Worm (Caenorhabditis elegans): ENCODE measurements around the gene F36G9.3.

F36G9.3 gene

DNA sequence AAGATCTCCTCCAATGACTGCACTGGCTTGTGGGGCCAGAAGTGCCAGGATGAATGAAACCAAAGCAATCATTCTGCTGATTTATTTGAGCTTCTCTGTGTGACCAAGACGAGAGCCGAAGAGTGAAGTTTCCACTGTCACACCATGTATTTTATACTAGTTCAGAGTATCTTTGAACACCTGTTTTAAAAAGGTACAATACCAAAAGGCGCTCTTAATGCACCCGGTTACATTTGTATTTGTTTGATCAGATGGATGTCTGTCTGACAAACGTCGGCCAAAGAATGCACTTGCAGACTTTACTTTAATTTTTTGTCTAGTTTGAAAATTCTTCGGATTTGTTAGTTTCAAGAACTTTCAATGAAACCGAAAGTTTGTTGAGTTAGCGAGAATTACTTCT is 36.9 kb upstream of the F36G9.3 start, which contains the start of gene F35E8.10:
Gene F35E8.10 (minus strand): TSS at position 101 of the 400 bp plus-strand sequence.
- no peak for TF ChIP-seq K09A11.1 (tag; optimal IDR thresholded peaks at IDR 0.05; ENCODE audit: insufficient read depth)
- no peak for TF ChIP-seq tbx-2 (tag; optimal IDR thresholded peaks at IDR 0.05)
- TF ChIP-seq npax-4 (tag; optimal IDR thresholded peaks at IDR 0.05): no peak
- TF ChIP-seq odd-2 (tag; optimal IDR thresholded peaks at IDR 0.05): no peak
- TF ChIP-seq nhr-11 (tag; optimal IDR thresholded peaks at IDR 0.05): no peak
- no peak for TF ChIP-seq hlh-15 (tag; optimal IDR thresholded peaks at IDR 0.05)
- no peak for TF ChIP-seq ceh-2 (tag; optimal IDR thresholded peaks at IDR 0.05)
- TF ChIP-seq ceh-14 (tag; optimal IDR thresholded peaks at IDR 0.05): no peak
- no peak for TF ChIP-seq fax-1 (tag; optimal IDR thresholded peaks at IDR 0.05)
- no peak for TF ChIP-seq hlh-13 (GFP tag; optimal IDR thresholded peaks at IDR 0.05)
- TF ChIP-seq dmd-4 (tag; optimal IDR thresholded peaks at IDR 0.05; ENCODE audit: borderline replicate concordance): no peak
- TF ChIP-seq lin-11 (tag; optimal IDR thresholded peaks at IDR 0.05): no peak
- no peak for TF ChIP-seq gmeb-2 (tag; optimal IDR thresholded peaks at IDR 0.05)
- TF ChIP-seq ama-1 (optimal IDR thresholded peaks at IDR 0.05): no peak
- TF ChIP-seq sdc-2 (tag; optimal IDR thresholded peaks at IDR 0.05): no peak
- TF ChIP-seq ceh-48 (tag; optimal IDR thresholded peaks at IDR 0.05): no peak
- no peak for TF ChIP-seq unc-55 (GFP tag; optimal IDR thresholded peaks at IDR 0.05)
- no peak for TF ChIP-seq elt-4 (tag; optimal IDR thresholded peaks at IDR 0.05)
- no peak for TF ChIP-seq ztf-16 (tag; optimal IDR thresholded peaks at IDR 0.05)

DNA sequence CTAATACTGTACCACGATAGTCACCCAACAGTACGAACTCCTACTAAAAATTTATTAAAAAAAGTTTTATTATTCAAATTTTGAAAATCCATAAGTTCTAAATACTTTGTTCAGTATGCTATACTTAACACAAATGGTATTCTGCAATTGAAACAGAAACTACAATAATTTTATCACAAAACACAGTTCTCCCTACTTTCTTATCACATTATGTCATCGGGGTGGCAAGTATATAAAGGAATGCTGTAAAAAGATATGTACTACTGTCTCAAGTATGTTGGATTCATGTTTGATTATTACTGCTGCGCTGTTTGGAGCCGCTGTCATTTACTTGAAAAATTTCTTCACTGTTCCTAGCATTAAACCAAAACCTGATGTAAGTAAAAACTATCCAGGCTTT is 36.1 kb upstream of the F36G9.3 start, which contains the start of gene cdr-1:
Gene cdr-1 (plus strand): TSS at position 208 of the 400 bp plus-strand sequence.
- TF ChIP-seq gmeb-2 (tag; optimal IDR thresholded peaks at IDR 0.05): no peak
- peak; percentile 34 for TF ChIP-seq elt-2 (tag; optimal IDR thresholded peaks at IDR 0.05)
- TF ChIP-seq sox-4 (tag; optimal IDR thresholded peaks at IDR 0.05): no peak
- TF ChIP-seq ceh-34 (tag; optimal IDR thresholded peaks at IDR 0.05): no peak
- no peak for TF ChIP-seq dve-1 (tag; optimal IDR thresholded peaks at IDR 0.05)
- no peak for TF ChIP-seq C08G9.2 (tag; optimal IDR thresholded peaks at IDR 0.05)
- no peak for TF ChIP-seq pax-1 (tag; optimal IDR thresholded peaks at IDR 0.05)

DNA sequence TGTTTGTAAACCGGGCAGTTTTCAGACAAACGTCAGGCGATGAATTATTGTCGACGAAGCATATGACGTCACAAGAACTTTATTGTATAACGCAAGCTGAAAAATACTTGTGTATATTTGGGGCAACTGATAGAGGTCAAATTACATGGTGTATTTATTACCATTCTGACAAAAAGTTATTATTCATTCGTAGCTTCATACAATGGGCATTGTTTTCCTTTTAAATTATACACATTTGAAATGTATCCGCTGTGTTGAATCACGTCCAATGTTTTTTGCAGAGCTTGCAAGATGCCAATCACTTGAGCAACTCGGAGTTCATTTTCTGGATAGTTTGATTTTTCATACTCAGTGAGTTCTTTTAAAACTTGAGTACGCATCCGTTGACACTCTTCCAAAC is 34.2 kb upstream of the F36G9.3 start, which contains the start of gene F35E8.13:
Gene F35E8.13 (plus strand): TSS at position 301 of the 400 bp plus-strand sequence.
- TF ChIP-seq unc-86 (tag; optimal IDR thresholded peaks at IDR 0.05) (no peak), nhr-232 (tag; optimal IDR thresholded peaks at IDR 0.05) (no peak), tbx-2 (tag; optimal IDR thresholded peaks at IDR 0.05) (no peak), T23F11.4 (GFP tag; optimal IDR thresholded peaks at IDR 0.05) (no peak), ets-4 (tag; optimal IDR thresholded peaks at IDR 0.05) (no peak), ceh-9 (tag; optimal IDR thresholded peaks at IDR 0.05) (no peak)

DNA sequence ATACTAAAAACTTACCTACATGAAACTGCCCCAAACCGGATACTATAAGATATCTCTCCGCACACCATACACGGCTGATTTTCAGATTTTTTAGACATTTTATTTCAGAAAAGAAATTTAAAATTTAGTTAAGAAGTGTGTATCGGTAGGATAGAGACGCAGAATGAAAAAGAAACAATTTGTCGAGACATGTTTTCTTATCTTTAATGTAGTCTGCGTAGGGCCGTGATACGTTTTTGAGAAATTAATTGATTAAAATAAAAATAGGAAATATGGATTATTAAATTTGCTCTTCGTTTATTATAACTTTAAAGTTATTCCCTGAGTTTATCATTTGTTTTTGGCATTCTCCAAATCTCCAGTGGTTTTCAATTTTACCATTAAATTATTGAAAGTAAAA is 32.9 kb upstream of the F36G9.3 start, which contains the start of gene nhr-108:
Gene nhr-108 (minus strand): TSS at position 166 of the 400 bp plus-strand sequence.
- TF ChIP-seq unc-55 (GFP tag; optimal IDR thresholded peaks at IDR 0.05) (no peak), ets-4 (tag; optimal IDR thresholded peaks at IDR 0.05) (no peak), pha-4 (tag; optimal IDR thresholded peaks at IDR 0.05) (no peak), F13H6.1 (tag; optimal IDR thresholded peaks at IDR 0.05) (no peak), ama-1 (optimal IDR thresholded peaks at IDR 0.05) (no peak), ceh-48 (tag; optimal IDR thresholded peaks at IDR 0.05) (no peak), npax-4 (tag; optimal IDR thresholded peaks at IDR 0.05) (no peak), eyg-1 (tag; optimal IDR thresholded peaks at IDR 0.05) (no peak), pag-3 (tag; optimal IDR thresholded peaks at IDR 0.05; ENCODE audit: borderline replicate concordance) (no peak), ref-2 (tag; optimal IDR thresholded peaks at IDR 0.05) (no peak), hlh-30 (tag; optimal IDR thresholded peaks at IDR 0.05; ENCODE audit: insufficient read depth) (no peak)

- TF ChIP-seq hlh-8 (tag; optimal IDR thresholded peaks at IDR 0.05) (no peak), pqm-1 (tag; optimal IDR thresholded peaks at IDR 0.05) (no peak), Y22D7AL.16 (tag; optimal IDR thresholded peaks at IDR 0.05) (no peak), ahr-1 (tag; optimal IDR thresholded peaks at IDR 0.05) (no peak), sox-2 (GFP tag; IDR thresholded peaks at IDR 0.05) (no peak), tbx-2 (tag; optimal IDR thresholded peaks at IDR 0.05) (no peak), pax-1 (tag; optimal IDR thresholded peaks at IDR 0.05) (no peak), ceh-14 (tag; optimal IDR thresholded peaks at IDR 0.05) (no peak), pag-3 (tag; optimal IDR thresholded peaks at IDR 0.05; ENCODE audit: borderline replicate concordance) (no peak), ref-2 (tag; optimal IDR thresholded peaks at IDR 0.05) (no peak), pha-2 (tag; optimal IDR thresholded peaks at IDR 0.05) (no peak), ceh-2 (tag; optimal IDR thresholded peaks at IDR 0.05) (no peak), gmeb-2 (tag; optimal IDR thresholded peaks at IDR 0.05) (no peak)
Measured at ce11 chrV:15928325-15928724, 28.9 kb upstream of the F36G9.3 start, which contains the start of gene pzf-1. TSS of gene pzf-1 (minus strand) at chrV:15928425.
